Fruit fly (Drosophila melanogaster) S2 (cell line): ENCODE measurements around the gene NimB1.

Experiments used
- CG8478 ChIP-seq: fragments of >200 bp; optimal IDR thresholded peaks from 2 replicates; lab custom pipeline; 2018
- CTCF ChIP-seq, 2 experiments: fragments of >200 bp; optimal IDR thresholded peaks; 2 replicates each; lab custom pipeline; 2018

DNA sequence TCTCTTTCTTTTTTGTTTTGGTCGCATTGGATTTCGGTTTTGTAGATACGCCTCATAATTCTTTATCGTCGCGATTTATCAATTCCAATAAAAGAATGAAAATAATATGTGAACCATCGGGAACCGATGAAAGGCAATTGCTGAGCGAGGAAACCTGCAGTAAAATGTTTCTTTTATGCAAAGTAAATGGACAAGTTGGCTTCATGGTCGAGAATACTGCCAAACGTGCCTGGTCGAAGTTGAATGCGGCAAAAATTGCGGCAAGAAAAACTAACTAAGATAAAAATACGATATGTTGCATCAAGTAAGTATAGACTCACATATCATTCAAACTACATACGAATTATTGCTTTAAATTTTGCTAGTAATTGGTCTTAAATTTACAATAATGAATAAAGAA lies 44.5 kb downstream of the NimB1 start, which contains the start of gene CG42692:
- TF ChIP-seq CTCF (optimal IDR thresholded peaks at IDR 0.05; lab: Kevin White, UChicago) (no peak), CG8478 (no peak)
